Fruit fly (Drosophila melanogaster): ENCODE data around the gene ND-PDSW.

ND-PDSW gene

dm6 chr2L:3506806-3507205, 40.8 kb downstream of the ND-PDSW start:
- no peak for TF ChIP-seq CG17806 (tag; optimal IDR thresholded peaks at IDR 0.05)
- no peak for TF ChIP-seq EcR (GFP tag; optimal IDR thresholded peaks at IDR 0.05)
- 0 out of 2 replicates have a peak, but pooled peaks have one; percentile 36 for TF ChIP-seq Ets98B (GFP tag; IDR thresholded peaks at IDR 0.05)
- no peak for TF ChIP-seq CG8301 (tag; optimal IDR thresholded peaks at IDR 0.05)
- no peak for TF ChIP-seq CG15710 (tag; optimal IDR thresholded peaks at IDR 0.05)

dm6 chr2L:3507209-3508164, 41.5 kb downstream of the ND-PDSW start, which contains the start of gene tim:
TSS of gene tim (minus strand) at chr2L:3508119.
- TF ChIP-seq CG4496 (GFP tag; IDR thresholded peaks at IDR 0.05): peak; percentile 46; the same call in 2 of the 3 replicates
- no peak for TF ChIP-seq Ets98B (GFP tag; IDR thresholded peaks at IDR 0.05)
- TF ChIP-seq fd96Ca (GFP tag; IDR thresholded peaks at IDR 0.05): peak; percentile 41; the same call in 1 of the 3 replicates
- TF ChIP-seq CG34367 (tag; optimal IDR thresholded peaks at IDR 0.05): no peak

dm6 chr2L:3510002-3510401, 44.0 kb downstream of the ND-PDSW start, which contains the start of gene CG31954:
TSS of gene CG31954 (minus strand) at chr2L:3510102.
- TF ChIP-seq CG34367 (tag; optimal IDR thresholded peaks at IDR 0.05) (no peak), EcR (GFP tag; optimal IDR thresholded peaks at IDR 0.05) (no peak), CG13204 (GFP tag; optimal IDR thresholded peaks at IDR 0.05) (no peak), CG10348 (GFP tag; IDR thresholded peaks at IDR 0.05) (no peak), rn (GFP tag; IDR thresholded peaks at IDR 0.05) (no peak), fd96Ca (GFP tag; IDR thresholded peaks at IDR 0.05) (no peak)

- TF ChIP-seq Snoo (tag; optimal IDR thresholded peaks at IDR 0.05) (no peak), CG34367 (tag; optimal IDR thresholded peaks at IDR 0.05) (no peak), Ets98B (GFP tag; IDR thresholded peaks at IDR 0.05) (no peak), CG4496 (GFP tag; IDR thresholded peaks at IDR 0.05) (no peak), gl (tag; optimal IDR thresholded peaks at IDR 0.05) (no peak), CG9948 (tag; optimal IDR thresholded peaks at IDR 0.05) (no peak), EcR (GFP tag; optimal IDR thresholded peaks at IDR 0.05) (no peak), CG14655 (GFP tag; optimal IDR thresholded peaks at IDR 0.05) (no peak)
Observed at dm6 chr2L:3514569-3515191, 48.7 kb downstream of the ND-PDSW start, which contains the start of the genes LeuRS and CG17593. TSS of gene LeuRS (minus strand) at chr2L:3514656. TSS of gene CG17593 (plus strand) at chr2L:3514872.

All from whole organism, pupa.